Worm (Caenorhabditis elegans) whole organism, late embryonic: ENCODE measurements around the gene D1005.4.

Experiments used
- ama-1 ChIP-seq: fragments of 150-350 bp; optimal IDR thresholded peaks from 2 replicates; lab custom pipeline; 2014
- ets-4 ChIP-seq: sonication (generic microtip); optimal IDR thresholded peaks from 2 replicates; lab custom pipeline; 2016; ENCODE audit warnings: missing genetic modification characterization, missing compliant biosample characterization
- pha-4 ChIP-seq: fragments of 150-350 bp; optimal IDR thresholded peaks from 2 replicates; lab custom pipeline; 2018; ENCODE audit warnings: missing biosample characterization, missing genetic modification reagents, missing genetic modification characterization
- unc-86 ChIP-seq: sonication (generic microtip); optimal IDR thresholded peaks from 2 replicates; lab custom pipeline; 2016; ENCODE audit warnings: missing genetic modification characterization, missing compliant biosample characterization

- TF ChIP-seq ama-1 (lab: Kevin White, UChicago): no peak
- TF ChIP-seq unc-86: no peak
- TF ChIP-seq ets-4: no peak
- no peak for TF ChIP-seq pha-4 (tag; lab: Kevin White, UChicago)
Observed at ce11 chrX:1473794-1474193, 11.8 kb downstream of the D1005.4 start.
